Fruit fly (Drosophila melanogaster) whole organism, adult: ENCODE data around the gene CG4041.

ENCODE experiments used
- Crg-1 ChIP-seq: fragments of 200-800 bp; sonication (Bioruptor generic); optimal IDR thresholded peaks from 2 replicates; lab custom pipeline; 2016; ENCODE audit warnings: missing biosample characterization, missing genetic modification characterization
- Hr96 ChIP-seq: fragments of 200-800 bp; sonication (Bioruptor generic); optimal IDR thresholded peaks from 2 replicates; lab custom pipeline; 2016; ENCODE audit warnings: missing biosample characterization, missing genetic modification characterization
- cic ChIP-seq: fragments of 200-800 bp; sonication (Bioruptor generic); optimal IDR thresholded peaks from 2 replicates; lab custom pipeline; 2017; ENCODE audit warnings: missing biosample characterization, mild to moderate bottlenecking, missing genetic modification characterization, moderate library complexity

Gene CG4041

DNA sequence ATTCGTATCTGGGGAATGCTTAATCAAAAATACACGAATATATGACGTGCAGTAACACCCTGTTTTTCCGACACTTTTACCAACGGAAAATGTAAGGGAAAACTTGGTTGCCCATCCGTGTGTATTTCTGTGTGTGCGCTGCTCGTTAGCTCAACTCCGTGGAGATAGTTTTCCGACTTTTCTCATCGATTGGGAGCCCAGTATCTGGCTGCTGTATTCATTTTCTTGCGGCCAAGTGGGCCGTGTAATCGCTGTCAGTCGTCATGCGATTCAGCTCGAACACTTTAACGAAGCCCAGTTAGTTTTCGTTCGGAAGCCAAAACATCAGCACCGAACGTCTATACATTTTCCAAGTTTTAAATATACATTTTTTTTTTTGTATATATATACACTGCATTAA lies 42.9 kb downstream of the CG4041 start, which contains the start of gene boil:
Gene boil, plus strand, starts transcription at position 301 of the 400 bp plus-strand sequence.
- TF ChIP-seq Crg-1 (GFP tag; lab: Kevin White, UChicago) = no peak
- TF ChIP-seq cic (GFP tag; lab: Kevin White, UChicago) = no peak
- TF ChIP-seq Hr96 (GFP tag; lab: Kevin White, UChicago) = no peak
